Fruit fly (Drosophila melanogaster) whole organism: ENCODE results near the gene bumpel.

Source experiments
- CG8478 ChIP-seq: fragments of >200 bp; optimal IDR thresholded peaks from 2 replicates; lab custom pipeline; 2018; ENCODE audit warnings: inconsistent platforms
- pan ChIP-seq: fragments of >200 bp; optimal IDR thresholded peaks from 2 replicates; lab custom pipeline; 2017
- usp ChIP-seq: fragments of >200 bp; optimal IDR thresholded peaks from 2 replicates; lab custom pipeline; 2017; ENCODE audit warnings: missing biosample characterization, missing genetic modification characterization, mixed read lengths

dm6 chr3R:11441038-11441437 is 22.6 kb upstream of the bumpel start:
- TF ChIP-seq usp (GFP tag; lab: Kevin White, UChicago) (no peak), pan (lab: Kevin White, UChicago) (no peak), CG8478 (no peak)
